Fruit fly (Drosophila melanogaster) whole organism, embryonic: Measurements from ENCODE around the gene Ak1.

Experiments used
- BEAF-32 ChIP-seq: fragments of 200-800 bp; sonication (Bioruptor generic); optimal IDR thresholded peaks from 3 replicates; lab custom pipeline; 2017; ENCODE audit warnings: missing biosample characterization, missing genetic modification characterization, mild to moderate bottlenecking, moderate library complexity, missing genetic modification reagents
- C15 ChIP-seq: fragments of 200-800 bp; sonication (Bioruptor generic); IDR thresholded peaks from 3 replicates; pipeline ENCODE4 v1.3.6; 2022; ENCODE audit warnings: missing biosample characterization, missing genetic modification characterization
- CG10959 ChIP-seq: fragments of 200-800 bp; sonication (Bioruptor generic); IDR thresholded peaks from 2 replicates; pipeline ENCODE4 v1.3.6; 2022; ENCODE audit warnings: missing biosample characterization, missing genetic modification characterization
- CG17186 ChIP-seq: fragments of 200-800 bp; sonication (Bioruptor generic); optimal IDR thresholded peaks from 3 replicates; lab custom pipeline; 2017; ENCODE audit warnings: missing biosample characterization, missing genetic modification reagents, missing genetic modification characterization
- CG18619 ChIP-seq: fragments of 200-800 bp; sonication (Bioruptor generic); optimal IDR thresholded peaks from 3 replicates; lab custom pipeline; 2017; ENCODE audit warnings: missing biosample characterization, mild to moderate bottlenecking, missing genetic modification characterization
- CG3163 ChIP-seq: fragments of 200-800 bp; sonication (Bioruptor generic); optimal IDR thresholded peaks from 3 replicates; lab custom pipeline; 2016; ENCODE audit warnings: missing biosample characterization, missing genetic modification characterization
- CG34422 ChIP-seq: fragments of 200-800 bp; sonication (Bioruptor generic); IDR thresholded peaks from 3 replicates; pipeline ENCODE4 v1.3.6; 2022; ENCODE audit warnings: missing biosample characterization, missing genetic modification characterization
- CG42726 ChIP-seq: fragments of 200-800 bp; sonication (Bioruptor generic); IDR thresholded peaks from 2 replicates; pipeline ENCODE4 v1.3.6; 2022; ENCODE audit warnings: missing biosample characterization, missing genetic modification characterization; ENCODE audit not compliant: partially characterized antibody
- CG4617 ChIP-seq: fragments of 200-800 bp; sonication (Bioruptor generic); optimal IDR thresholded peaks from 3 replicates; lab custom pipeline; 2016; ENCODE audit warnings: missing biosample characterization, missing genetic modification characterization, borderline replicate concordance
- CG4707 ChIP-seq: fragments of 200-800 bp; sonication (Bioruptor generic); optimal IDR thresholded peaks from 2 replicates; lab custom pipeline; 2018; ENCODE audit warnings: missing biosample characterization, mild to moderate bottlenecking, missing genetic modification characterization, moderate library complexity
- CG7987 ChIP-seq: fragments of 200-800 bp; sonication (Bioruptor generic); optimal IDR thresholded peaks from 2 replicates; lab custom pipeline; 2018; ENCODE audit warnings: missing biosample characterization, mild to moderate bottlenecking, missing genetic modification characterization, moderate library complexity
- CG8281 ChIP-seq: fragments of 200-800 bp; sonication (Bioruptor generic); optimal IDR thresholded peaks from 2 replicates; lab custom pipeline; 2018; ENCODE audit warnings: missing biosample characterization, mild to moderate bottlenecking, missing genetic modification characterization, moderate library complexity
- CG8765 ChIP-seq: fragments of 200-800 bp; sonication (Bioruptor generic); IDR thresholded peaks from 2 replicates; pipeline ENCODE4 v1.3.6; 2022; ENCODE audit warnings: missing biosample characterization, missing genetic modification characterization
- CG9437 ChIP-seq: fragments of 200-800 bp; sonication (Bioruptor generic); optimal IDR thresholded peaks from 2 replicates; lab custom pipeline; 2018; ENCODE audit warnings: missing biosample characterization, mild to moderate bottlenecking, missing genetic modification characterization
- CG9932 ChIP-seq: fragments of 200-800 bp; sonication (Bioruptor generic); IDR thresholded peaks from 2 replicates; pipeline ENCODE4 v1.3.6; 2022; ENCODE audit warnings: missing biosample characterization, missing genetic modification characterization
- Dad ChIP-seq: fragments of 200-800 bp; sonication (Bioruptor generic); optimal IDR thresholded peaks from 3 replicates; lab custom pipeline; 2016; ENCODE audit warnings: missing biosample characterization, missing genetic modification characterization
- Deaf1 ChIP-seq: fragments of 200-800 bp; optimal IDR thresholded peaks from 3 replicates; lab custom pipeline; 2019; ENCODE audit warnings: missing biosample characterization, mild to moderate bottlenecking, missing genetic modification characterization, moderate library complexity
- Dll ChIP-seq: fragments of 200-800 bp; sonication (Bioruptor generic); IDR thresholded peaks from 4 replicates; pipeline ENCODE4 v1.3.6; 2022; ENCODE audit warnings: missing biosample characterization, missing genetic modification characterization; ENCODE audit not compliant: partially characterized antibody
- E2f2 ChIP-seq: fragments of 200-800 bp; sonication (Bioruptor generic); IDR thresholded peaks from 2 replicates; pipeline ENCODE4 v1.3.6; 2022; ENCODE audit warnings: missing biosample characterization, missing genetic modification characterization
- Ets65A ChIP-seq: fragments of 200-800 bp; sonication (Bioruptor generic); peaks from one replicate; lab custom pipeline; 2016; ENCODE audit warnings: missing biosample characterization, missing genetic modification characterization
- Fer2 ChIP-seq: fragments of 200-800 bp; sonication (Bioruptor generic); optimal IDR thresholded peaks from 2 replicates; lab custom pipeline; 2018; ENCODE audit warnings: missing biosample characterization, mild to moderate bottlenecking, missing genetic modification characterization, moderate library complexity
- HLH54F ChIP-seq: fragments of 200-800 bp; sonication (Bioruptor generic); optimal IDR thresholded peaks from 3 replicates; lab custom pipeline; 2016; ENCODE audit warnings: missing biosample characterization, missing genetic modification characterization
- Hand ChIP-seq: fragments of 200-800 bp; sonication (Bioruptor generic); optimal IDR thresholded peaks from 2 replicates; lab custom pipeline; 2017; ENCODE audit warnings: mild to moderate bottlenecking, missing biosample characterization, missing genetic modification reagents, missing genetic modification characterization
- Hey ChIP-seq: fragments of 200-800 bp; sonication (Bioruptor generic); optimal IDR thresholded peaks from 3 replicates; lab custom pipeline; 2018; ENCODE audit warnings: missing biosample characterization, mild to moderate bottlenecking, missing genetic modification characterization
- Hr39 ChIP-seq: fragments of >200 bp; optimal IDR thresholded peaks from 2 replicates; lab custom pipeline; 2017
- Hr78 ChIP-seq, 2 experiments: fragments of 200-800 bp in 1 of 2; fragments of >200 bp in 1 of 2; sonication (Bioruptor generic) in 1 of 2; optimal IDR thresholded peaks; 2 replicates each; lab custom pipeline; 2017 to 2019; ENCODE audit warnings: missing biosample characterization in 2 of 2, missing genetic modification characterization in 2 of 2, mild to moderate bottlenecking in 1 of 2, moderate library complexity in 1 of 2
- Lhr ChIP-seq: fragments of 200-800 bp; sonication (Bioruptor generic); optimal IDR thresholded peaks from 3 replicates; lab custom pipeline; 2017; ENCODE audit warnings: mild to moderate bottlenecking, missing biosample characterization, missing genetic modification reagents, missing genetic modification characterization
- Myb ChIP-seq: fragments of 200-800 bp; sonication (Bioruptor generic); optimal IDR thresholded peaks from 2 replicates; lab custom pipeline; 2016; ENCODE audit warnings: missing biosample characterization, missing genetic modification characterization
- Neu2 ChIP-seq: fragments of 200-800 bp; sonication (Bioruptor generic); optimal IDR thresholded peaks from 3 replicates; lab custom pipeline; 2016; ENCODE audit warnings: missing biosample characterization, missing genetic modification characterization, borderline replicate concordance
- Scr ChIP-seq: fragments of 200-800 bp; sonication (Bioruptor generic); IDR thresholded peaks from 2 replicates; pipeline ENCODE4 v1.3.6; 2022; ENCODE audit warnings: missing biosample characterization, missing genetic modification characterization; ENCODE audit not compliant: partially characterized antibody
- ac ChIP-seq: fragments of 200-800 bp; sonication (Bioruptor generic); optimal IDR thresholded peaks from 3 replicates; lab custom pipeline; 2017; ENCODE audit warnings: missing biosample characterization, mild to moderate bottlenecking, missing genetic modification characterization
- dan ChIP-seq: fragments of 200-800 bp; sonication (Bioruptor generic); IDR thresholded peaks from 2 replicates; pipeline ENCODE4 v1.3.6; 2022; ENCODE audit warnings: missing biosample characterization, missing genetic modification characterization
- dimm ChIP-seq: fragments of 200-800 bp; sonication (Bioruptor generic); IDR thresholded peaks from 2 replicates; pipeline ENCODE4 v1.3.6; 2022; ENCODE audit warnings: missing biosample characterization, missing genetic modification characterization
- gcm ChIP-seq: fragments of 200-800 bp; sonication (Bioruptor generic); optimal IDR thresholded peaks from 2 replicates; lab custom pipeline; 2019; ENCODE audit warnings: missing biosample characterization, mild to moderate bottlenecking, missing genetic modification characterization, moderate library complexity
- gfzf ChIP-seq: fragments of 200-800 bp; sonication (Bioruptor generic); optimal IDR thresholded peaks from 2 replicates; lab custom pipeline; 2016; ENCODE audit warnings: missing biosample characterization, mild to moderate bottlenecking, missing genetic modification characterization, moderate library complexity
- h ChIP-seq: fragments of >200 bp; optimal IDR thresholded peaks from 2 replicates; lab custom pipeline; 2017
- kni ChIP-seq: fragments of 200-800 bp; sonication (Bioruptor generic); optimal IDR thresholded peaks from 3 replicates; lab custom pipeline; 2017; ENCODE audit warnings: mild to moderate bottlenecking, missing biosample characterization, missing genetic modification reagents, missing genetic modification characterization
- lab ChIP-seq: fragments of 200-800 bp; sonication (Bioruptor generic); optimal IDR thresholded peaks from 3 replicates; lab custom pipeline; 2017; ENCODE audit warnings: missing biosample characterization, missing genetic modification characterization, mild to moderate bottlenecking, moderate library complexity, missing genetic modification reagents
- lov ChIP-seq, 2 experiments: fragments of 200-800 bp in 1 of 2; fragments of >200 bp in 1 of 2; sonication (Bioruptor generic) in 1 of 2; IDR thresholded peaks in 1 of 2; optimal IDR thresholded peaks in 1 of 2; 2 replicates in 1 of 2; 3 replicates in 1 of 2; pipeline versions ENCODE4 v1.3.6 to Lab custom; 2017 to 2022; ENCODE audit warnings: missing biosample characterization in 1 of 2, missing genetic modification characterization in 1 of 2
- odd ChIP-seq: fragments of 200-800 bp; sonication (Bioruptor generic); optimal IDR thresholded peaks from 2 replicates; lab custom pipeline; 2017; ENCODE audit warnings: missing biosample characterization, mild to moderate bottlenecking, missing genetic modification characterization
- otp ChIP-seq: fragments of 200-800 bp; sonication (Bioruptor generic); IDR thresholded peaks from 3 replicates; pipeline ENCODE4, ENCODE4 v1.3.6; 2022; ENCODE audit warnings: missing biosample characterization, missing genetic modification characterization
- phol ChIP-seq: fragments of 200-800 bp; sonication (Bioruptor generic); optimal IDR thresholded peaks from 3 replicates; lab custom pipeline; 2018; ENCODE audit warnings: missing biosample characterization, mild to moderate bottlenecking, missing genetic modification characterization, moderate library complexity
- pzg ChIP-seq: fragments of 200-800 bp; sonication (Bioruptor generic); optimal IDR thresholded peaks from 3 replicates; lab custom pipeline; 2018; ENCODE audit warnings: missing biosample characterization, mild to moderate bottlenecking, missing genetic modification characterization, moderate library complexity
- ranshi ChIP-seq: fragments of 200-800 bp; sonication (Bioruptor generic); IDR thresholded peaks from 2 replicates; pipeline ENCODE4 v1.3.6; 2022; ENCODE audit warnings: missing biosample characterization, missing genetic modification characterization
- row ChIP-seq: fragments of 200-800 bp; sonication (Bioruptor generic); IDR thresholded peaks from 3 replicates; pipeline ENCODE4 v1.3.6; 2022; ENCODE audit warnings: missing biosample characterization, missing genetic modification characterization
- sqz ChIP-seq: fragments of 200-800 bp; sonication (Bioruptor generic); optimal IDR thresholded peaks from 3 replicates; lab custom pipeline; 2018; ENCODE audit warnings: missing biosample characterization, mild to moderate bottlenecking, missing genetic modification characterization
- ssp ChIP-seq: fragments of 200-800 bp; sonication (Bioruptor generic); IDR thresholded peaks from 2 replicates; pipeline ENCODE4 v1.3.6; 2022; ENCODE audit warnings: missing biosample characterization, missing genetic modification characterization
- sug ChIP-seq: fragments of 200-800 bp; optimal IDR thresholded peaks from 2 replicates; lab custom pipeline; 2019; ENCODE audit warnings: missing biosample characterization, mild to moderate bottlenecking, missing genetic modification characterization, moderate library complexity
- usp ChIP-seq: fragments of >200 bp; optimal IDR thresholded peaks from 2 replicates; lab custom pipeline; 2017; ENCODE audit warnings: missing biosample characterization, missing genetic modification characterization
- vfl ChIP-seq: fragments of 200-800 bp; sonication (Bioruptor generic); optimal IDR thresholded peaks from 2 replicates; lab custom pipeline; 2016; ENCODE audit warnings: missing biosample characterization, missing genetic modification characterization
- zen ChIP-seq: fragments of 200-800 bp; sonication (Bioruptor generic); optimal IDR thresholded peaks from 3 replicates; lab custom pipeline; 2018; ENCODE audit warnings: missing biosample characterization, mild to moderate bottlenecking, missing genetic modification characterization, moderate library complexity

The Ak1 gene

DNA sequence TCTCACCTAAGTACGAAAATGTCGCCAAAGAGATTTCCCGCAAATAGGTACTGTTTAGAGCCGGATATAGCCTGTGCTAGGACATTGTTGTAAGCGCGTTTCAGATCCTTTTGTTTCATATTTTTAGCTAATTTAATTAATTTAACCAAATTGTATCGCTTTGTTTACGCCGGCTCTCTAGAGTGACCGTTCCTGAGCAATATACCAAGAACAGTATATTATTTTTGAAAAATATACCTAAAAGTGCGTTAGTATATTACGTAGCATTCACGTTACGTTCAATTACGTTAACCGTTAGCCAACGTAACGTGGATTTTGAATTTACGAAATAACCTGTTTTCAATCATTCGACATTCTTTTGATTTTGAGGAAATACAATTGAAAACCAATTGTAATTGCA, 10.4 kb downstream of the Ak1 start, which contains the start of gene thoc6 (continued):
- TF ChIP-seq E2f2 (GFP tag; lab: Robert Waterston, UW) (0 out of 2 replicates have a peak, but pooled peaks have one; percentile 38), ac (GFP tag; lab: Kevin White, UChicago) (no peak), Scr (GFP tag; lab: Robert Waterston, UW) (no peak), lab (GFP tag; lab: Kevin White, UChicago) (no peak), kni (GFP tag; lab: Kevin White, UChicago) (no peak), usp (GFP tag; lab: Kevin White, UChicago) (no peak), CG7987 (GFP tag; lab: Kevin White, UChicago) (no peak), CG10959 (GFP tag; lab: Robert Waterston, UW) (no peak), CG4707 (GFP tag; lab: Kevin White, UChicago) (no peak), CG9932 (GFP tag; lab: Robert Waterston, UW) (no peak), gfzf (GFP tag; lab: Kevin White, UChicago) (peak; percentile 75), HLH54F (GFP tag; lab: Kevin White, UChicago) (no peak), sug (no peak), lov (optimal IDR thresholded peaks at IDR 0.05; lab: Kevin White, UChicago) (no peak), lov (GFP tag; IDR thresholded peaks at IDR 0.05; lab: Robert Waterston, UW) (no peak), Fer2 (tag; lab: Kevin White, UChicago) (no peak), Myb (GFP tag; lab: Kevin White, UChicago) (peak; percentile 91), C15 (GFP tag; lab: Robert Waterston, UW) (no peak), BEAF-32 (GFP tag; lab: Kevin White, UChicago) (peak; percentile 21), CG4617 (peak; percentile 7), Dll (0 out of 4 replicates have a peak, but pooled peaks have one; percentile 25), Hr39 (lab: Kevin White, UChicago) (no peak), CG8765 (GFP tag; lab: Robert Waterston, UW) (no peak), Lhr (peak; percentile 16), CG3163 (no peak), zen (tag; lab: Kevin White, UChicago) (no peak), gcm (GFP tag; lab: Kevin White, UChicago) (no peak), ssp (GFP tag; lab: Robert Waterston, UW) (no peak), CG17186 (GFP tag; lab: Kevin White, UChicago) (no peak), Hand (no peak), Hr78 (GFP tag; optimal IDR thresholded peaks at IDR 0.05; lab: Kevin White, UChicago) (no peak), sqz (GFP tag; lab: Kevin White, UChicago) (no peak), Hey (no peak), Deaf1 (tag; lab: Kevin White, UChicago) (no peak), dimm (no peak), otp (GFP tag; lab: Robert Waterston, UW) (no peak), Neu2 (GFP tag; lab: Kevin White, UChicago) (no peak), CG9437 (GFP tag; lab: Kevin White, UChicago) (peak; percentile 99), Ets65A (GFP tag; lab: Kevin White, UChicago) (peak; percentile 44), vfl (GFP tag; lab: Kevin White, UChicago) (no peak), phol (tag; lab: Kevin White, UChicago) (no peak), CG34422 (peak; percentile 19; the same call in 1 of the 3 replicates), pzg (GFP tag; lab: Kevin White, UChicago) (peak; percentile 58), h (lab: Kevin White, UChicago) (no peak), dan (no peak), ranshi (no peak), CG42726 (no peak), Dad (GFP tag; lab: Kevin White, UChicago) (no peak), row (no peak), CG18619 (GFP tag; lab: Kevin White, UChicago) (no peak), odd (GFP tag; lab: Kevin White, UChicago) (no peak), CG8281 (tag; lab: Kevin White, UChicago) (no peak)
